Fruit fly (Drosophila melanogaster) whole organism, prepupa: ENCODE measurements around the gene sra.
A peak's percentile ranks its signal among the peaks of the same experiment; 100 is the strongest.

Experiments used
- CG10631 ChIP-seq: fragments of 200-800 bp; sonication (Bioruptor generic); optimal IDR thresholded peaks from 2 replicates; lab custom pipeline; 2016; ENCODE audit warnings: missing biosample characterization, missing genetic modification characterization
- CG10669 ChIP-seq: fragments of 200-800 bp; sonication (Bioruptor generic); optimal IDR thresholded peaks from 3 replicates; lab custom pipeline; 2018; ENCODE audit warnings: missing biosample characterization, mild to moderate bottlenecking, missing genetic modification characterization, moderate library complexity
- CG11294 ChIP-seq: fragments of 200-800 bp; sonication (Bioruptor generic); IDR thresholded peaks from 2 replicates; pipeline ENCODE4 v1.3.6; 2022; ENCODE audit warnings: missing biosample characterization, missing genetic modification characterization
- CG11762 ChIP-seq: fragments of 200-800 bp; sonication (Bioruptor generic); optimal IDR thresholded peaks from 3 replicates; lab custom pipeline; 2016; ENCODE audit warnings: missing biosample characterization, missing genetic modification characterization; ENCODE audit not compliant: insufficient read depth
- CG11902 ChIP-seq: fragments of 200-800 bp; sonication (Bioruptor generic); optimal IDR thresholded peaks from 3 replicates; lab custom pipeline; 2016; ENCODE audit warnings: missing biosample characterization, missing genetic modification characterization
- CG15336 ChIP-seq: fragments of 200-800 bp; sonication (Bioruptor generic); IDR thresholded peaks from 2 replicates; pipeline ENCODE4 v1.3.6; 2022; ENCODE audit warnings: missing biosample characterization, missing genetic modification characterization
- CG1621 ChIP-seq: fragments of 200-800 bp; sonication (Bioruptor generic); optimal IDR thresholded peaks from 3 replicates; lab custom pipeline; 2018; ENCODE audit warnings: missing biosample characterization, mild to moderate bottlenecking, missing genetic modification characterization
- CG16779 ChIP-seq: fragments of 200-800 bp; sonication (Bioruptor generic); optimal IDR thresholded peaks from 3 replicates; lab custom pipeline; 2017; ENCODE audit warnings: missing biosample characterization, mild to moderate bottlenecking, missing genetic modification characterization
- CG31627 ChIP-seq: fragments of 200-800 bp; sonication (Bioruptor generic); optimal IDR thresholded peaks from 3 replicates; lab custom pipeline; 2016; ENCODE audit warnings: missing biosample characterization, missing genetic modification characterization
- CG32006 ChIP-seq: fragments of 200-800 bp; sonication (Bioruptor generic); optimal IDR thresholded peaks from 3 replicates; lab custom pipeline; 2017; ENCODE audit warnings: missing biosample characterization, mild to moderate bottlenecking, missing genetic modification characterization
- CG34406 ChIP-seq: fragments of 200-800 bp; sonication (Bioruptor generic); optimal IDR thresholded peaks from 3 replicates; lab custom pipeline; 2016; ENCODE audit warnings: missing biosample characterization, missing genetic modification characterization
- CG3919 ChIP-seq: fragments of 200-800 bp; sonication (Bioruptor generic); optimal IDR thresholded peaks from 3 replicates; lab custom pipeline; 2016; ENCODE audit warnings: missing biosample characterization, missing genetic modification characterization
- CG6163 ChIP-seq: fragments of 200-800 bp; sonication (Bioruptor generic); IDR thresholded peaks from 3 replicates; pipeline ENCODE4 v1.3.6; 2022; ENCODE audit warnings: missing biosample characterization, missing genetic modification characterization
- CG6276 ChIP-seq: fragments of 200-800 bp; sonication (Bioruptor generic); optimal IDR thresholded peaks from 2 replicates; lab custom pipeline; 2017; ENCODE audit warnings: missing biosample characterization, mild to moderate bottlenecking, missing genetic modification characterization
- CG6808 ChIP-seq: fragments of 200-800 bp; sonication (Bioruptor generic); optimal IDR thresholded peaks from 3 replicates; lab custom pipeline; 2017; ENCODE audit warnings: missing biosample characterization, missing genetic modification characterization, mild to moderate bottlenecking, moderate library complexity, missing genetic modification reagents
- CG6854 ChIP-seq: fragments of 200-800 bp; sonication (Bioruptor generic); optimal IDR thresholded peaks from 2 replicates; lab custom pipeline; 2017; ENCODE audit warnings: missing biosample characterization, mild to moderate bottlenecking, missing genetic modification characterization
- CG7368 ChIP-seq: fragments of 200-800 bp; sonication (Bioruptor generic); optimal IDR thresholded peaks from 3 replicates; lab custom pipeline; 2016; ENCODE audit warnings: missing biosample characterization, missing genetic modification characterization
- CG8119 ChIP-seq: fragments of 200-800 bp; sonication (Bioruptor generic); IDR thresholded peaks from 3 replicates; pipeline ENCODE4 v1.3.6; 2022; ENCODE audit warnings: missing biosample characterization, missing genetic modification characterization
- CG8319 ChIP-seq: fragments of 200-800 bp; sonication (Bioruptor generic); optimal IDR thresholded peaks from 3 replicates; lab custom pipeline; 2016; ENCODE audit warnings: missing biosample characterization, missing genetic modification characterization
- CG8632 ChIP-seq: fragments of 200-800 bp; sonication (Bioruptor generic); optimal IDR thresholded peaks from 3 replicates; lab custom pipeline; 2016; ENCODE audit warnings: missing biosample characterization, missing genetic modification characterization
- Eip78C ChIP-seq: fragments of 200-800 bp; sonication (Bioruptor generic); peaks from one replicate; lab custom pipeline; 2016; ENCODE audit warnings: missing biosample characterization, missing genetic modification characterization
- Ets21C ChIP-seq: fragments of 200-800 bp; sonication (Bioruptor generic); optimal IDR thresholded peaks from 3 replicates; lab custom pipeline; 2016; ENCODE audit warnings: missing biosample characterization, missing genetic modification characterization
- Ets96B ChIP-seq: fragments of 200-800 bp; optimal IDR thresholded peaks from 2 replicates; lab custom pipeline; 2019; ENCODE audit warnings: missing biosample characterization, mild to moderate bottlenecking, missing genetic modification characterization, moderate library complexity
- Gug ChIP-seq: fragments of 200-800 bp; sonication (Bioruptor generic); IDR thresholded peaks from 2 replicates; pipeline ENCODE4 v1.3.6; 2022; ENCODE audit warnings: missing biosample characterization, missing genetic modification characterization
- Hr39 ChIP-seq: fragments of 200-800 bp; sonication (Bioruptor generic); optimal IDR thresholded peaks from 2 replicates; lab custom pipeline; 2016; ENCODE audit warnings: missing biosample characterization, missing genetic modification characterization
- Lpt ChIP-seq: fragments of 200-800 bp; sonication (Bioruptor generic); optimal IDR thresholded peaks from 3 replicates; lab custom pipeline; 2016; ENCODE audit warnings: missing biosample characterization, missing genetic modification characterization
- Sox14 ChIP-seq: fragments of 200-800 bp; sonication (Bioruptor generic); optimal IDR thresholded peaks from 3 replicates; lab custom pipeline; 2016; ENCODE audit warnings: missing biosample characterization, missing genetic modification characterization
- Sox15 ChIP-seq: fragments of 200-800 bp; sonication (Bioruptor generic); optimal IDR thresholded peaks from 3 replicates; lab custom pipeline; 2016; ENCODE audit warnings: missing biosample characterization, missing genetic modification characterization
- achi ChIP-seq: fragments of 200-800 bp; sonication (Bioruptor generic); optimal IDR thresholded peaks from 3 replicates; lab custom pipeline; 2016; ENCODE audit warnings: missing biosample characterization, missing genetic modification characterization
- acj6 ChIP-seq: fragments of 200-800 bp; sonication (Bioruptor generic); optimal IDR thresholded peaks from 3 replicates; lab custom pipeline; 2016; ENCODE audit warnings: missing biosample characterization, missing genetic modification characterization
- cyc ChIP-seq: fragments of 200-800 bp; sonication (Bioruptor generic); optimal IDR thresholded peaks from 3 replicates; lab custom pipeline; 2016; ENCODE audit warnings: missing biosample characterization, missing genetic modification characterization
- dac ChIP-seq: fragments of 200-800 bp; sonication (Bioruptor generic); optimal IDR thresholded peaks from 2 replicates; lab custom pipeline; 2017; ENCODE audit warnings: missing biosample characterization, mild to moderate bottlenecking, missing genetic modification characterization
- dsx ChIP-seq: fragments of 200-800 bp; optimal IDR thresholded peaks from 3 replicates; lab custom pipeline; 2019; ENCODE audit warnings: missing biosample characterization, mild to moderate bottlenecking, missing genetic modification characterization, moderate library complexity; ENCODE audit not compliant: poor library complexity, severe bottlenecking
- eg ChIP-seq: fragments of 200-800 bp; sonication (Bioruptor generic); IDR thresholded peaks from 3 replicates; pipeline ENCODE4 v1.3.6; 2022; ENCODE audit warnings: missing biosample characterization, missing genetic modification characterization
- esn ChIP-seq: fragments of 200-800 bp; sonication (Bioruptor generic); optimal IDR thresholded peaks from 2 replicates; lab custom pipeline; 2016; ENCODE audit warnings: missing biosample characterization, mild to moderate bottlenecking, missing genetic modification characterization, moderate library complexity
- fd59A ChIP-seq: fragments of 200-800 bp; sonication (Bioruptor generic); optimal IDR thresholded peaks from 2 replicates; lab custom pipeline; 2017; ENCODE audit warnings: missing biosample characterization, mild to moderate bottlenecking, missing genetic modification characterization, missing genetic modification reagents
- fd85E ChIP-seq: fragments of 200-800 bp; sonication (Bioruptor generic); optimal IDR thresholded peaks from 3 replicates; lab custom pipeline; 2016; ENCODE audit warnings: missing biosample characterization, missing genetic modification characterization
- lz ChIP-seq: fragments of 200-800 bp; sonication (Bioruptor generic); optimal IDR thresholded peaks from 3 replicates; lab custom pipeline; 2016; ENCODE audit warnings: missing biosample characterization, missing genetic modification characterization
- net ChIP-seq: fragments of 200-800 bp; sonication (Bioruptor generic); optimal IDR thresholded peaks from 3 replicates; lab custom pipeline; 2016; ENCODE audit warnings: missing biosample characterization, missing genetic modification characterization
- pdm3 ChIP-seq: fragments of 200-800 bp; sonication (Bioruptor generic); optimal IDR thresholded peaks from 3 replicates; lab custom pipeline; 2016; ENCODE audit warnings: missing biosample characterization, missing genetic modification characterization
- salr ChIP-seq, 2 experiments: fragments of 200-800 bp; sonication (Bioruptor generic); optimal IDR thresholded peaks; 3 replicates each; lab custom pipeline; 2016 to 2018; ENCODE audit warnings: missing biosample characterization in 2 of 2, missing genetic modification characterization in 2 of 2, mild to moderate bottlenecking in 1 of 2
- ss ChIP-seq, 2 experiments: fragments of 200-800 bp; sonication (Bioruptor generic); optimal IDR thresholded peaks; 2 replicates in 1 of 2; 3 replicates in 1 of 2; lab custom pipeline; 2017 to 2018; ENCODE audit warnings: mild to moderate bottlenecking in 2 of 2, missing biosample characterization in 2 of 2, missing genetic modification characterization in 2 of 2, moderate library complexity in 1 of 2
- svp ChIP-seq: fragments of 200-800 bp; sonication (Bioruptor generic); peaks from one replicate; lab custom pipeline; 2016; ENCODE audit warnings: missing biosample characterization, missing genetic modification characterization
- topi ChIP-seq: fragments of 200-800 bp; sonication (Bioruptor generic); optimal IDR thresholded peaks from 3 replicates; lab custom pipeline; 2016; ENCODE audit warnings: missing biosample characterization, missing genetic modification characterization

The sra gene

dm6 chr3R:16211883-16212540, 25.2 kb downstream of the sra start (continued):
- TF ChIP-seq fd59A (GFP tag; lab: Kevin White, UChicago) (no peak), Ets21C (GFP tag; lab: Kevin White, UChicago) (no peak), CG11762 (no peak), CG11294 (GFP tag; lab: Robert Waterston, UW) (no peak), dac (GFP tag; lab: Kevin White, UChicago) (no peak), CG16779 (tag; lab: Kevin White, UChicago) (no peak), CG8119 (GFP tag; lab: Robert Waterston, UW) (no peak), esn (GFP tag; lab: Kevin White, UChicago) (peak; percentile 17), CG6808 (no peak), salr (GFP tag; optimal IDR thresholded peaks at IDR 0.05; lab: Kevin White, UChicago) (no peak), CG11902 (GFP tag; lab: Kevin White, UChicago) (no peak), CG6163 (GFP tag; lab: Robert Waterston, UW) (peak; percentile 48; the same call in 1 of the 3 replicates), Lpt (GFP tag; lab: Kevin White, UChicago) (no peak), Eip78C (GFP tag; lab: Kevin White, UChicago) (peak; percentile 62), fd85E (no peak), cyc (GFP tag; lab: Kevin White, UChicago) (no peak), topi (GFP tag; lab: Kevin White, UChicago) (no peak), achi (no peak), CG1621 (tag; lab: Kevin White, UChicago) (peak; percentile 4), net (GFP tag; lab: Kevin White, UChicago) (no peak), CG8632 (GFP tag; lab: Kevin White, UChicago) (no peak), lz (GFP tag; lab: Kevin White, UChicago) (no peak), CG8319 (no peak), CG6276 (GFP tag; lab: Kevin White, UChicago) (no peak), CG10669 (GFP tag; lab: Kevin White, UChicago) (no peak), CG7368 (GFP tag; lab: Kevin White, UChicago) (no peak), CG34406 (GFP tag; lab: Kevin White, UChicago) (no peak)

DNA sequence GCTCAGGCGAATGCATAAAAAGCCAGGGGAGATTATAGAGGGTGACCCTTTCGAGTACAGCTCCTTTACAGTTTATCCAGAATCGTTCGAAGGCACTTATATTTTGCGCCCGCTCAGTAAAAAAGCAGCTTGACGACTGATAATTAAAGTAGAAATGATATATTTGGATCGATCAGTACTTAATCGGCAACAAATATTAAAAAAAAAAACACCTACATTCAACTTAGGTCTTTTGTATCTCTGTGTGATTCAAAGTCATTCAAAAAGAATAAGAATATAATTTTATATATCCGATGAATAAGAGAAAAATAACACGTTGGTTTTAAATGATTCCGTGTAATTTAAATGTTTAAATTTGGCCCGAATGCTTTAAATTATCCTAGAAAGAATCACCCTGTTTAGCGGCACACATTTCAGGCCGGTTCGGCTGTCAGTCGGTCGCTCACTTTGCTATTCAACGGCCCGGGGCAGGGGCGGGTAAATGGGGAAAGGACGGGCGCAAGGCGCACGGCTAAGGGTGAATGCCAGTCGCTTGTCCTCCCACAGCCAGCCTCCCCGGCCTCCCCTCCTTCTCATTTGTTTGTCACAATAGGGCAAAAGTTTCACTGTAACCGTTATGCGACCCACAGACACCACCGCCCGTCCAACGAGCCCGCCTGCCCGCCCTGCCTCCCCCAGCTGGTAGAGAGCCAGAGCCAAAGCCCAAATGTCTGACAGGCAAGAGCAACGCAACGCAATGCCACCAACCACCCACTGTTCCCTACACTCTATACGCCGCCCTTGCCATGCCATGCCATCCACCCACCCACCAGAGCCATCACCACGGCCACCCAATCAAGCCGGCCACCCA, 26.3 kb downstream of the sra start:
- peak; percentile 71 for TF ChIP-seq CG3919 (GFP tag; lab: Kevin White, UChicago)
- no peak for TF ChIP-seq Gug (GFP tag; lab: Robert Waterston, UW)
- no peak for TF ChIP-seq CG11294 (GFP tag; lab: Robert Waterston, UW)
- peak; percentile 5 for TF ChIP-seq pdm3 (GFP tag; lab: Kevin White, UChicago)
- no peak for TF ChIP-seq fd85E
- TF ChIP-seq CG8632 (GFP tag; lab: Kevin White, UChicago): peak; percentile 11
- no peak for TF ChIP-seq Sox15 (GFP tag; lab: Kevin White, UChicago)
- TF ChIP-seq eg: 0 out of 3 replicates have a peak, but pooled peaks have one; percentile 7
- TF ChIP-seq Ets21C (GFP tag; lab: Kevin White, UChicago): no peak
- peak; percentile 26; the same call in 1 of the 3 replicates for TF ChIP-seq CG8119 (GFP tag; lab: Robert Waterston, UW)
- peak; percentile 45 for TF ChIP-seq svp (GFP tag; lab: Kevin White, UChicago)
- peak; percentile 14 for TF ChIP-seq achi
- TF ChIP-seq CG10631 (GFP tag; lab: Kevin White, UChicago): peak; percentile 59
- TF ChIP-seq CG34406 (GFP tag; lab: Kevin White, UChicago): peak; percentile 27
- no peak for TF ChIP-seq Sox14 (GFP tag; lab: Kevin White, UChicago)
- peak; percentile 70 for TF ChIP-seq CG10669 (GFP tag; lab: Kevin White, UChicago)
- TF ChIP-seq Hr39: no peak
- TF ChIP-seq CG31627 (GFP tag; lab: Kevin White, UChicago): no peak
- TF ChIP-seq CG15336 (GFP tag; lab: Robert Waterston, UW): peak; percentile 19
- peak; percentile 49 for TF ChIP-seq CG16779 (tag; lab: Kevin White, UChicago)
- peak; percentile 49 for TF ChIP-seq Ets96B (tag; lab: Kevin White, UChicago)
- peak; percentile 31 for TF ChIP-seq net (GFP tag; lab: Kevin White, UChicago)
- peak; percentile 13 for TF ChIP-seq dsx (GFP tag; lab: Kevin White, UChicago)
- TF ChIP-seq esn (GFP tag; lab: Kevin White, UChicago): peak; percentile 52
- TF ChIP-seq fd59A (GFP tag; lab: Kevin White, UChicago): peak; percentile 30
- peak in 1 of 2 experiments; percentile 39 for TF ChIP-seq salr (GFP tag; optimal IDR thresholded peaks at IDR 0.05; lab: Kevin White, UChicago)
- TF ChIP-seq CG32006 (GFP tag; lab: Kevin White, UChicago): peak; percentile 49
- no peak for TF ChIP-seq CG6854
- peak; percentile 80 for TF ChIP-seq CG7368 (GFP tag; lab: Kevin White, UChicago)
- peak in 1 of 2 experiments; percentile 28 for TF ChIP-seq ss (GFP tag; optimal IDR thresholded peaks at IDR 0.05; lab: Kevin White, UChicago)
- TF ChIP-seq CG11762: peak; percentile 24
- peak; percentile 25 for TF ChIP-seq acj6 (GFP tag; lab: Kevin White, UChicago)
- TF ChIP-seq CG1621 (tag; lab: Kevin White, UChicago): no peak
- TF ChIP-seq cyc (GFP tag; lab: Kevin White, UChicago): peak; percentile 43
